Fruit fly (Drosophila melanogaster) whole organism, adult: ENCODE results near the gene MESR6.
A peak's percentile ranks its signal among the peaks of the same experiment; 100 is the strongest.

Source experiments
- CG11617 ChIP-seq: fragments of 200-800 bp; sonication (Bioruptor generic); optimal IDR thresholded peaks from 2 replicates; lab custom pipeline; 2017; ENCODE audit warnings: mild to moderate bottlenecking, missing biosample characterization, missing genetic modification reagents, missing genetic modification characterization
- CG12768 ChIP-seq: fragments of 200-800 bp; sonication (Bioruptor generic); optimal IDR thresholded peaks from 2 replicates; lab custom pipeline; 2017; ENCODE audit warnings: missing biosample characterization, missing genetic modification characterization, mild to moderate bottlenecking, moderate library complexity, missing genetic modification reagents
- CG14711 ChIP-seq: fragments of 200-800 bp; sonication (Bioruptor generic); optimal IDR thresholded peaks from 2 replicates; lab custom pipeline; 2018; ENCODE audit warnings: missing biosample characterization, mild to moderate bottlenecking, missing genetic modification characterization, moderate library complexity
- CG1620 ChIP-seq: fragments of 200-800 bp; sonication (Bioruptor generic); optimal IDR thresholded peaks from 2 replicates; lab custom pipeline; 2016; ENCODE audit warnings: missing biosample characterization, missing genetic modification characterization
- CG33017 ChIP-seq: fragments of 200-800 bp; sonication (Bioruptor generic); optimal IDR thresholded peaks from 2 replicates; lab custom pipeline; 2018; ENCODE audit warnings: missing biosample characterization, mild to moderate bottlenecking, missing genetic modification characterization, moderate library complexity
- CG5204 ChIP-seq: fragments of 200-800 bp; sonication (Bioruptor generic); optimal IDR thresholded peaks from 2 replicates; lab custom pipeline; 2016; ENCODE audit warnings: missing biosample characterization, missing genetic modification characterization
- CG7045 ChIP-seq: fragments of 200-800 bp; sonication (Bioruptor generic); optimal IDR thresholded peaks from 2 replicates; lab custom pipeline; 2017; ENCODE audit warnings: missing biosample characterization, mild to moderate bottlenecking, missing genetic modification characterization
- CG7101 ChIP-seq: fragments of 200-800 bp; sonication (Bioruptor generic); optimal IDR thresholded peaks from 2 replicates; lab custom pipeline; 2018; ENCODE audit warnings: missing biosample characterization, mild to moderate bottlenecking, missing genetic modification characterization, moderate library complexity
- Clk ChIP-seq: fragments of 200-800 bp; sonication (Bioruptor generic); optimal IDR thresholded peaks from 2 replicates; lab custom pipeline; 2017; ENCODE audit warnings: missing biosample characterization, missing genetic modification characterization
- Crg-1 ChIP-seq: fragments of 200-800 bp; sonication (Bioruptor generic); optimal IDR thresholded peaks from 2 replicates; lab custom pipeline; 2016; ENCODE audit warnings: missing biosample characterization, missing genetic modification characterization
- Hr96 ChIP-seq: fragments of 200-800 bp; sonication (Bioruptor generic); optimal IDR thresholded peaks from 2 replicates; lab custom pipeline; 2016; ENCODE audit warnings: missing biosample characterization, missing genetic modification characterization
- Mnt ChIP-seq: fragments of 200-800 bp; sonication (Bioruptor generic); optimal IDR thresholded peaks from 2 replicates; lab custom pipeline; 2016; ENCODE audit warnings: missing biosample characterization, mild to moderate bottlenecking, missing genetic modification characterization
- bab1 ChIP-seq: fragments of 200-800 bp; sonication (Bioruptor generic); optimal IDR thresholded peaks from 3 replicates; lab custom pipeline; 2019; ENCODE audit warnings: missing biosample characterization, mild to moderate bottlenecking, missing genetic modification characterization, moderate library complexity
- cic ChIP-seq: fragments of 200-800 bp; sonication (Bioruptor generic); optimal IDR thresholded peaks from 2 replicates; lab custom pipeline; 2017; ENCODE audit warnings: missing biosample characterization, mild to moderate bottlenecking, missing genetic modification characterization, moderate library complexity
- cnc ChIP-seq, 2 experiments: fragments of >200 bp; optimal IDR thresholded peaks; 2 replicates each; lab custom pipeline; 2017
- kay ChIP-seq: fragments of 200-800 bp; sonication (Bioruptor generic); peaks from one replicate; lab custom pipeline; 2016; ENCODE audit warnings: missing biosample characterization, missing genetic modification characterization, borderline replicate concordance
- ovo ChIP-seq: fragments of 200-800 bp; sonication (Bioruptor generic); optimal IDR thresholded peaks from 2 replicates; lab custom pipeline; 2016; ENCODE audit warnings: missing biosample characterization, missing genetic modification characterization
- pad ChIP-seq: fragments of 200-800 bp; sonication (Bioruptor generic); optimal IDR thresholded peaks from 3 replicates; lab custom pipeline; 2017; ENCODE audit warnings: missing biosample characterization, missing genetic modification characterization, mild to moderate bottlenecking, moderate library complexity, missing genetic modification reagents
- tj ChIP-seq: fragments of 200-800 bp; sonication (Bioruptor generic); optimal IDR thresholded peaks from 3 replicates; lab custom pipeline; 2017; ENCODE audit warnings: missing biosample characterization, mild to moderate bottlenecking, missing genetic modification characterization, moderate library complexity
- toe ChIP-seq: fragments of 200-800 bp; sonication (Bioruptor generic); optimal IDR thresholded peaks from 2 replicates; lab custom pipeline; 2016; ENCODE audit warnings: missing biosample characterization, missing genetic modification characterization

MESR6 gene

dm6 chr3L:19096032-19096431, 3.6 kb downstream of the MESR6 start, which contains the start of gene CNPYb:
Gene CNPYb, minus strand, starts transcription at chr3L:19096217.
- TF ChIP-seq CG7101 (tag; lab: Kevin White, UChicago) (peak; percentile 52), ovo (no peak), CG1620 (GFP tag; lab: Kevin White, UChicago) (no peak), kay (GFP tag; lab: Kevin White, UChicago) (no peak), pad (GFP tag; lab: Kevin White, UChicago) (peak; percentile 17), Crg-1 (peak; percentile 51), tj (GFP tag; lab: Kevin White, UChicago) (peak; percentile 22), CG5204 (GFP tag; lab: Kevin White, UChicago) (no peak), CG11617 (GFP tag; lab: Kevin White, UChicago) (peak; percentile 9), bab1 (GFP tag; lab: Kevin White, UChicago) (peak; percentile 15), CG12768 (GFP tag; lab: Kevin White, UChicago) (peak; percentile 3), CG33017 (peak; percentile 13), CG7045 (GFP tag; lab: Kevin White, UChicago) (no peak)

dm6 chr3L:19097102-19097501, 4.6 kb downstream of the MESR6 start:
- TF ChIP-seq CG14711 (tag; lab: Kevin White, UChicago) (no peak), CG1620 (GFP tag; lab: Kevin White, UChicago) (no peak), Hr96 (GFP tag; lab: Kevin White, UChicago) (no peak)

DNA sequence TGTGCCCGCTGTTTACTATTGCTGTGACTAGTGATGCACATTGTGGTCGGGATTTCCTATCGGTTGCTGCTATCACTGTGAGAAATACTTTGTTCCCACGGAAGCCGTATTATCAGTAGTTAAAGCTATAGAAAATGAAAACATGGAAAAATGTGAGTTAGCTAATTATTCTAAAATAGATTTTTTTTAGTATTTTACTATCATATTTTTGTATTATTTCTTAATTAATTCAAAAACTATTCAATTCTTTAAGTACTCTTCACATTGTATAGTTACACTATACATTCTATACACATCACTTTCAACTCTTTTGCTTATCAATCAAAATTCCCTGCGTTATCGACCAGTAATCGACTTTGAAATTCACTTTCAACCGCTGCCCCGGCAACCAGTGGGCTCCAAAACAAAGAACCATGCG, 5.2 kb downstream of the MESR6 start, which contains the start of the genes Naxd and CG14079:
TSS of gene Naxd (minus strand) at position 45 of the 418 bp plus-strand sequence.
TSS of gene CG14079 (plus strand) at position 335 of the 418 bp plus-strand sequence.
- TF ChIP-seq Hr96 (GFP tag; lab: Kevin White, UChicago): no peak
- peak; percentile 63 for TF ChIP-seq cic (GFP tag; lab: Kevin White, UChicago)
- TF ChIP-seq CG12768 (GFP tag; lab: Kevin White, UChicago): peak; percentile 27
- peak; percentile 69 for TF ChIP-seq CG33017
- TF ChIP-seq ovo: peak; percentile 65
- peak; percentile 36 for TF ChIP-seq pad (GFP tag; lab: Kevin White, UChicago)
- TF ChIP-seq cnc (optimal IDR thresholded peaks at IDR 0.05; lab: Kevin White, UChicago): no peak
- peak; percentile 87 for TF ChIP-seq CG7101 (tag; lab: Kevin White, UChicago)
- TF ChIP-seq CG7045 (GFP tag; lab: Kevin White, UChicago): peak; percentile 52
- peak; percentile 70 for TF ChIP-seq Mnt (GFP tag; lab: Kevin White, UChicago)
- peak; percentile 87 for TF ChIP-seq bab1 (GFP tag; lab: Kevin White, UChicago)
- peak; percentile 76 for TF ChIP-seq CG1620 (GFP tag; lab: Kevin White, UChicago)
- TF ChIP-seq Clk: peak; percentile 13
- TF ChIP-seq CG5204 (GFP tag; lab: Kevin White, UChicago): no peak
- TF ChIP-seq CG14711 (tag; lab: Kevin White, UChicago): peak; percentile 43
- peak; percentile 91 for TF ChIP-seq tj (GFP tag; lab: Kevin White, UChicago)
- peak; percentile 84 for TF ChIP-seq CG11617 (GFP tag; lab: Kevin White, UChicago)
- TF ChIP-seq Crg-1: peak; percentile 63
- peak; percentile 82 for TF ChIP-seq toe
- no peak for TF ChIP-seq kay (GFP tag; lab: Kevin White, UChicago)

DNA sequence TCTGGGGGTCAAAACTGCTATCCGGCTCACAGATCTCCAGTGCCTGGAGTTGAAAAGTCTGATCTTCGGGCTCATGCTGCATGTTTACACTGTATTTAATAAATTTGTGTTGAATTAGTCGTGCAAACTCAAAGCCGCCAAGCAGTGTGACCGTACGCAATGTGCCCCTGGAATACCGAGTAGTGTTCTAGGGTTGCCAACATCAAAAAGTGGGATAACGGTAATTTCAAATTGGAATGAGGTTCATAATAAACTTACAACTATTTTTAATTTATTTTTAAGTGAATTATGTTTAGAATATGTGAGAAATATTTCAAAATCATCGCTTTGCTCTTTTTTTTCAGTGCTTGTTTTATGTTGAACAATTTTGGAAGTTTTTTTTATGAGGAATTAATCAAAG, 7.7 kb downstream of the MESR6 start, which contains the start of gene Gem2:
TSS of gene Gem2 (minus strand) at position 176 of the 400 bp plus-strand sequence.
- TF ChIP-seq kay (GFP tag; lab: Kevin White, UChicago): no peak
- TF ChIP-seq ovo: peak; percentile 69
- TF ChIP-seq CG14711 (tag; lab: Kevin White, UChicago): peak; percentile 90

dm6 chr3L:19129565-19129964, 37.1 kb downstream of the MESR6 start, which contains the start of gene Spn75F:
Gene Spn75F, minus strand, starts transcription at chr3L:19129665.
- TF ChIP-seq kay (GFP tag; lab: Kevin White, UChicago) (no peak), cic (GFP tag; lab: Kevin White, UChicago) (no peak)

DNA sequence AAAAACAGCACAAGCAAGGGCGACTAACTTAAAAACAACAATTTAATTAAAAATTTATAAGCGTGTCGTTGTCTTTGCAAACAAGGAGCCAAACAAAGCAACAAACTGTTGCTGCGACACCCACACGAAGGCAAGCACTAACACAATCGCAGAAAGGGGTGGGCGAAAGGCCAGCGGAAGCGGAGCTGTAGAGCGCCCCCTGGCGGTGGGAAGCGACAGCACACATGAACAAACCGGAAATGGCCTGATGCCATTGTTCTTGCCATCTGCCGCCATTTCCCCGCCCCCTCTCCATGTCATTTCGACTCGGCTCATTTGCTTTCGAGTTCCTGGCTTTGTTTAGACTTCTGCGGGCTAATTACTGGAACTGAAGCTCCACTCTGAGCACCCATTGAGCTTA, 40.1 kb downstream of the MESR6 start:
- no peak for TF ChIP-seq CG11617 (GFP tag; lab: Kevin White, UChicago)
- TF ChIP-seq bab1 (GFP tag; lab: Kevin White, UChicago): no peak
- TF ChIP-seq kay (GFP tag; lab: Kevin White, UChicago): no peak
- TF ChIP-seq cic (GFP tag; lab: Kevin White, UChicago): no peak
- no peak for TF ChIP-seq Mnt (GFP tag; lab: Kevin White, UChicago)
- TF ChIP-seq Clk: no peak
- no peak for TF ChIP-seq tj (GFP tag; lab: Kevin White, UChicago)
- TF ChIP-seq CG33017: no peak
- TF ChIP-seq cnc (optimal IDR thresholded peaks at IDR 0.05; lab: Kevin White, UChicago): no peak
- TF ChIP-seq pad (GFP tag; lab: Kevin White, UChicago): no peak
- TF ChIP-seq CG1620 (GFP tag; lab: Kevin White, UChicago): no peak
- TF ChIP-seq Crg-1: no peak

dm6 chr3L:19138925-19139503, 46.5 kb downstream of the MESR6 start, which contains the start of gene CG14082:
Gene CG14082, minus strand, starts transcription at chr3L:19138975.
- peak; percentile 38 for TF ChIP-seq Mnt (GFP tag; lab: Kevin White, UChicago)
- TF ChIP-seq CG7045 (GFP tag; lab: Kevin White, UChicago): no peak
- TF ChIP-seq pad (GFP tag; lab: Kevin White, UChicago): no peak
- no peak for TF ChIP-seq cic (GFP tag; lab: Kevin White, UChicago)
